Worm (Caenorhabditis elegans): ENCODE measurements around the gene F52E4.5.

F52E4.5 gene

DNA sequence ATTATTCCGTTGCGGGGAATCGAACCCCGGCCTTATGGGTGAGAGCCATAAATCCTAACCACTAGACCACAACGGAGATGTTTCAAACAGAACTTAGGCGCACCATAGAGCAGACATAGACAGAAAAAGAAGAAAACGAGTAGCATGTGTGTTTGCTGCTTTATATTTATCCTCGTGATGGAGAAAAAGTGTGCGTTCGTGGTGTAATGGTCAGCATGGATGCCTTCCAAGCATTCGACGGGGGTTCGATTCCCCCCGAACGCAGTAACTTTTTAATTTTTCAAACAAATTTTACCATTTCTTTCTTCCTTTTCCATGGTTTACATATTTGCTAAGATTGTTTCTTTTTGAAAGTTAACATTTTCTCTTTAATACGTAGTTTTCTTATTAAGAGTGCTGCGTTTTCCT, 51.2 kb downstream of the F52E4.5 start (continued):
- TF ChIP-seq hlh-13 (GFP tag; optimal IDR thresholded peaks at IDR 0.05) (peak; percentile 93), sox-2 (GFP tag; IDR thresholded peaks at IDR 0.05) (peak; percentile 85), ceh-31 (tag; optimal IDR thresholded peaks at IDR 0.05) (peak; percentile 86), fkh-10 (GFP tag; optimal IDR thresholded peaks at IDR 0.05) (peak; percentile 82), zip-5 (tag; optimal IDR thresholded peaks at IDR 0.05) (peak; percentile 83), madf-2 (tag; optimal IDR thresholded peaks at IDR 0.05) (peak; percentile 94), nhr-232 (tag; optimal IDR thresholded peaks at IDR 0.05) (peak; percentile 90), sdc-2 (tag; optimal IDR thresholded peaks at IDR 0.05) (peak; percentile 93), ceh-24 (tag; optimal IDR thresholded peaks at IDR 0.05) (peak; percentile 94), pag-3 (tag; optimal IDR thresholded peaks at IDR 0.05; ENCODE audit: borderline replicate concordance) (peak; percentile 64), tbx-7 (tag; optimal IDR thresholded peaks at IDR 0.05) (peak; percentile 37), npax-4 (tag; optimal IDR thresholded peaks at IDR 0.05) (peak; percentile 93), Y22D7AL.16 (tag; optimal IDR thresholded peaks at IDR 0.05) (peak; percentile 94), tbx-2 (tag; optimal IDR thresholded peaks at IDR 0.05) (peak; percentile 91), ceh-9 (tag; optimal IDR thresholded peaks at IDR 0.05) (peak; percentile 97), unc-42 (tag; optimal IDR thresholded peaks at IDR 0.05) (peak; percentile 68), ref-2 (tag; optimal IDR thresholded peaks at IDR 0.05) (peak; percentile 94), unc-3 (GFP tag; conservative IDR thresholded peaks at IDR 0.05) (peak; percentile 92), unc-3 (tag; optimal IDR thresholded peaks at IDR 0.05) (peak; percentile 95), ceh-2 (tag; optimal IDR thresholded peaks at IDR 0.05) (peak; percentile 89), pqm-1 (tag; optimal IDR thresholded peaks at IDR 0.05) (peak; percentile 93), nfya-1 (tag; optimal IDR thresholded peaks at IDR 0.05) (peak; percentile 86), ceh-19 (GFP tag; optimal IDR thresholded peaks at IDR 0.05) (peak; percentile 97), C38D4.7 (GFP tag; optimal IDR thresholded peaks at IDR 0.05) (peak; percentile 93), K09A11.1 (tag; optimal IDR thresholded peaks at IDR 0.05; ENCODE audit: insufficient read depth) (peak; percentile 86), odd-2 (tag; optimal IDR thresholded peaks at IDR 0.05) (peak; percentile 57), ztf-16 (tag; optimal IDR thresholded peaks at IDR 0.05) (peak; percentile 94), ttx-3 (tag; optimal IDR thresholded peaks at IDR 0.05) (peak; percentile 95), ceh-30 (tag; optimal IDR thresholded peaks at IDR 0.05) (peak; percentile 63), nhr-11 (tag; optimal IDR thresholded peaks at IDR 0.05) (no peak), ceh-22 (tag; optimal IDR thresholded peaks at IDR 0.05) (no peak)
